Fruit fly (Drosophila melanogaster): ENCODE measurements around the gene RabX6.

Gene RabX6

dm6 chr3L:658279-658678, 32.0 kb upstream of the RabX6 start:
- no peak for TF ChIP-seq Snoo (tag; optimal IDR thresholded peaks at IDR 0.05)
- no peak for TF ChIP-seq CG8159 (tag; optimal IDR thresholded peaks at IDR 0.05)
- TF ChIP-seq Pif1B (GFP tag; optimal IDR thresholded peaks at IDR 0.05): peak; percentile 20
- peak; percentile 68; the same call in 2 of the 3 replicates for TF ChIP-seq CG4496 (GFP tag; IDR thresholded peaks at IDR 0.05)
- no peak for TF ChIP-seq rn (GFP tag; IDR thresholded peaks at IDR 0.05)
- peak; percentile 54 for TF ChIP-seq CG8301 (tag; optimal IDR thresholded peaks at IDR 0.05)
- peak; percentile 26; the same call in 1 of the 2 replicates for TF ChIP-seq Ets98B (GFP tag; IDR thresholded peaks at IDR 0.05)
- TF ChIP-seq gl (tag; optimal IDR thresholded peaks at IDR 0.05): no peak
- TF ChIP-seq CG17806 (tag; optimal IDR thresholded peaks at IDR 0.05): peak; percentile 18
- TF ChIP-seq CG13204 (GFP tag; optimal IDR thresholded peaks at IDR 0.05): no peak
- TF ChIP-seq CG34367 (tag; optimal IDR thresholded peaks at IDR 0.05): no peak
- TF ChIP-seq CG10348 (GFP tag; IDR thresholded peaks at IDR 0.05): no peak
- TF ChIP-seq Pif1A (GFP tag; optimal IDR thresholded peaks at IDR 0.05): no peak
- TF ChIP-seq EcR (GFP tag; optimal IDR thresholded peaks at IDR 0.05): no peak
- no peak for TF ChIP-seq CG15710 (tag; optimal IDR thresholded peaks at IDR 0.05)
- peak; percentile 39 for TF ChIP-seq CG14655 (GFP tag; optimal IDR thresholded peaks at IDR 0.05)
- peak; percentile 36; the same call in 1 of the 2 replicates for TF ChIP-seq CG12605 (GFP tag; IDR thresholded peaks at IDR 0.05)
- peak; percentile 39; the same call in 1 of the 2 replicates for TF ChIP-seq CG32121 (GFP tag; IDR thresholded peaks at IDR 0.05)
- TF ChIP-seq fd96Ca (GFP tag; IDR thresholded peaks at IDR 0.05): 0 out of 3 replicates have a peak, but pooled peaks have one; percentile 32
- TF ChIP-seq D1 (tag; optimal IDR thresholded peaks at IDR 0.05): no peak
- TF ChIP-seq CG9948 (tag; optimal IDR thresholded peaks at IDR 0.05): peak; percentile 39

DNA sequence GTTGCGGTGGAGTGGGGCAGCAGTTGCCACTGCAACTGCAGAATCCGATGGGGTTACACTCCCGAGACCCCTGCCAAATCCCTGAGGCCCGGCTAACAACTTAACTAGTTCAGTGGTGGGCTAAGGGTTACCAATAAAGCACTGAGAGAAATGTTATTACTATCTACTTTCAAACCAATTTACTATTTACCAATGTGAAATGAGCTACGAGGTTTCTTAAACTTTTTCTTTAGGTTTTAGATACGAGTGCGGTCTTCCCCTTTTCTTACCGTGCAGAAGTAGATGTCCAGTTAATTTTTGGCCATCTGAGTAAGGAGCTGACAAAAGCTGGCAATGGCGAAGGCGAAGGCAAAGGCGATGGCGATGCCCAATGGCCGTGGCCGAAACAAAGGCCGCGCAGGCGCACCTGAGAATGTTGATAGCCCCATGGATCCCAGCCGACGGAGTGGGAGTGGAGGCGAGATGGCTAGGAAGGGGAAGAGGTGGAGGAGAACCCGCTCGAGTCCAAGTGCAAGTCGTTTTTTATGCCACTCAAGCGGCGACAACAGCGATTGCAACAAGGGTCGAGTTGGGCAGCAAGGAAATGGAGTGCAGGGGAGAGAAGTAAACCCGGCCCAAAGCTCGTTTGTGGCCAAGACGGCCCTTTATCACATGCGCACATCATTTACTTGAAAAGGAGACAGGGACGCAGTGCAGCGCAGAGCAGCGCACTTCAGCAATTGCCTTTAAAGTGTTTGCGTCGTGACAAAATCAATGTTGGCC, 29.8 kb upstream of the RabX6 start:
- TF ChIP-seq CG10348 (GFP tag; IDR thresholded peaks at IDR 0.05) (no peak), CG15710 (tag; optimal IDR thresholded peaks at IDR 0.05) (peak; percentile 72), fd96Ca (GFP tag; IDR thresholded peaks at IDR 0.05) (no peak), Pif1A (GFP tag; optimal IDR thresholded peaks at IDR 0.05) (peak; percentile 53), D1 (tag; optimal IDR thresholded peaks at IDR 0.05) (peak; percentile 4), CG34367 (tag; optimal IDR thresholded peaks at IDR 0.05) (peak; percentile 66), gl (tag; optimal IDR thresholded peaks at IDR 0.05) (peak; percentile 44), CG12605 (GFP tag; IDR thresholded peaks at IDR 0.05) (no peak), rn (GFP tag; IDR thresholded peaks at IDR 0.05) (0 out of 2 replicates have a peak, but pooled peaks have one; percentile 6), Pif1B (GFP tag; optimal IDR thresholded peaks at IDR 0.05) (peak; percentile 62), CG14655 (GFP tag; optimal IDR thresholded peaks at IDR 0.05) (peak; percentile 65), CG13204 (GFP tag; optimal IDR thresholded peaks at IDR 0.05) (peak; percentile 73), CG32121 (GFP tag; IDR thresholded peaks at IDR 0.05) (no peak), EcR (GFP tag; optimal IDR thresholded peaks at IDR 0.05) (peak; percentile 44), CG17806 (tag; optimal IDR thresholded peaks at IDR 0.05) (peak; percentile 74), CG4496 (GFP tag; IDR thresholded peaks at IDR 0.05) (peak; percentile 53; the same call in 2 of the 3 replicates), CG8159 (tag; optimal IDR thresholded peaks at IDR 0.05) (peak; percentile 70), CG9948 (tag; optimal IDR thresholded peaks at IDR 0.05) (peak; percentile 58), Ets98B (GFP tag; IDR thresholded peaks at IDR 0.05) (no peak), CG8301 (tag; optimal IDR thresholded peaks at IDR 0.05) (peak; percentile 37), Snoo (tag; optimal IDR thresholded peaks at IDR 0.05) (peak; percentile 15)

dm6 chr3L:663880-664279, 26.4 kb upstream of the RabX6 start:
- TF ChIP-seq CG32121 (GFP tag; IDR thresholded peaks at IDR 0.05) (no peak), CG13204 (GFP tag; optimal IDR thresholded peaks at IDR 0.05) (peak; percentile 29), CG34367 (tag; optimal IDR thresholded peaks at IDR 0.05) (peak; percentile 49), Pif1B (GFP tag; optimal IDR thresholded peaks at IDR 0.05) (peak; percentile 48), CG15710 (tag; optimal IDR thresholded peaks at IDR 0.05) (peak; percentile 55), CG14655 (GFP tag; optimal IDR thresholded peaks at IDR 0.05) (peak; percentile 45), Pif1A (GFP tag; optimal IDR thresholded peaks at IDR 0.05) (peak; percentile 58), CG8301 (tag; optimal IDR thresholded peaks at IDR 0.05) (no peak), Ets98B (GFP tag; IDR thresholded peaks at IDR 0.05) (peak; percentile 24; the same call in 1 of the 2 replicates), fd96Ca (GFP tag; IDR thresholded peaks at IDR 0.05) (peak; percentile 59; the same call in 2 of the 3 replicates), CG12605 (GFP tag; IDR thresholded peaks at IDR 0.05) (no peak), rn (GFP tag; IDR thresholded peaks at IDR 0.05) (no peak; the same call in 1 of the 2 replicates), CG10348 (GFP tag; IDR thresholded peaks at IDR 0.05) (no peak), CG9948 (tag; optimal IDR thresholded peaks at IDR 0.05) (peak; percentile 34), EcR (GFP tag; optimal IDR thresholded peaks at IDR 0.05) (no peak), gl (tag; optimal IDR thresholded peaks at IDR 0.05) (no peak), Snoo (tag; optimal IDR thresholded peaks at IDR 0.05) (peak; percentile 73), CG8159 (tag; optimal IDR thresholded peaks at IDR 0.05) (peak; percentile 57), D1 (tag; optimal IDR thresholded peaks at IDR 0.05) (no peak), CG4496 (GFP tag; IDR thresholded peaks at IDR 0.05) (peak; percentile 72; the same call in 2 of the 3 replicates), CG17806 (tag; optimal IDR thresholded peaks at IDR 0.05) (peak; percentile 43)

DNA sequence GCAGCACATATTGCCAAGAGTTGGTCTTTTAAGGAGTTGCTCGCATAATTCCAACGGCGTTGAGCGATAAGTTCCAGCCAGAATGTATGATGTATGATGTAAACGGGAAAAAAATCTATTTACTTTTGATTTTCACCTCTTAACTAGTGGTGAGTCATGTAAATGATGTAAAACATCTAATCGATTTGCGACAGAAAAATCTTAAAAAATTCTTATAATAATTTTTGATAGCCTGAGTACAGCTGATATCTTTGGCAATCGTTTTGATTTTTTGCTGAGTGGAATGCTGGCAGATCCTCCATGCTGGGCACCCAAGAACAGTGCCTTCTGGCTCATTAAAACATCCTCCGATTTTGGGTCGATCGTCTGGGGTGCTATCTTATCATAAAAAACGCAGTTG, 23.8 kb upstream of the RabX6 start:
- TF ChIP-seq CG9948 (tag; optimal IDR thresholded peaks at IDR 0.05): peak; percentile 54
- TF ChIP-seq EcR (GFP tag; optimal IDR thresholded peaks at IDR 0.05): no peak
- peak; percentile 30 for TF ChIP-seq CG17806 (tag; optimal IDR thresholded peaks at IDR 0.05)
- TF ChIP-seq CG8159 (tag; optimal IDR thresholded peaks at IDR 0.05): peak; percentile 49
- peak; percentile 7 for TF ChIP-seq CG15710 (tag; optimal IDR thresholded peaks at IDR 0.05)
- TF ChIP-seq CG14655 (GFP tag; optimal IDR thresholded peaks at IDR 0.05): no peak

DNA sequence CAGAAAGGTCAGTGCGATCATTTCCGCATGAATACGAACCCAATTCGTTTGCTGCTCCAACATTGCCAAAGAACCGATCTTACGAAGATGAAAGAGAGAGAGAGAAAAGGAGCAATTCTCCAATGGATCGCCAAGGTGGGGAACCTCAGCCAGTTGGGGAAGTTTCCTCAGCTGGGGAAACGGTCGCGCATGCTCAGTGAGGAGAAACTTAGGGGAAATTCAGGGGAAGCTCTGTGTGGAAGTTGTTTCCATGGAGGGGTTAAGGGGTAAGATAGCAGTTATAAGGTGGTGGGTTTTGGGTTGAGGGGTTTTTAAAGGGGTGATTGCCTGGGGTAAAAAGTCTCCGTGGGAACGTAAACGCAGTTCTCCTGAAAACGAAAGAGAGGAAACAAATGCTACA, 17.0 kb upstream of the RabX6 start:
- TF ChIP-seq Snoo (tag; optimal IDR thresholded peaks at IDR 0.05): no peak
- TF ChIP-seq CG34367 (tag; optimal IDR thresholded peaks at IDR 0.05): no peak
- TF ChIP-seq CG10348 (GFP tag; IDR thresholded peaks at IDR 0.05): no peak
- TF ChIP-seq CG8301 (tag; optimal IDR thresholded peaks at IDR 0.05): no peak
- TF ChIP-seq gl (tag; optimal IDR thresholded peaks at IDR 0.05): no peak
- TF ChIP-seq rn (GFP tag; IDR thresholded peaks at IDR 0.05): no peak
- TF ChIP-seq CG4496 (GFP tag; IDR thresholded peaks at IDR 0.05): no peak
